Fruit fly (Drosophila melanogaster) Kc167 (cell line): ENCODE results near the gene CG32104.

Experiments used
- insv ChIP-seq: fragments of >200 bp; optimal IDR thresholded peaks from 3 replicates; lab custom pipeline; 2018; ENCODE audit warnings: missing external identifiers
- psq ChIP-seq: fragments of >200 bp; optimal IDR thresholded peaks from 2 replicates; lab custom pipeline; 2017; ENCODE audit warnings: missing external identifiers

- TF ChIP-seq insv (lab: Kevin White, UChicago): no peak
- no peak for TF ChIP-seq psq (lab: Kevin White, UChicago)
Observed at dm6 chr3L:12387063-12387462, 12.1 kb downstream of the CG32104 start.
